Worm (Caenorhabditis elegans): Measurements from ENCODE around the gene ZC513.2.

ce11 chrV:8031121-8031520 is 23.1 kb upstream of the ZC513.2 start, which contains the start of gene vars-1:
- TF ChIP-seq nhr-76 (tag; optimal IDR thresholded peaks at IDR 0.05) (no peak), lir-3 (tag; optimal IDR thresholded peaks at IDR 0.05; ENCODE audit: poor library complexity) (no peak), elt-3 (tag; optimal IDR thresholded peaks at IDR 0.05) (no peak)

Measured in whole organism, L1 larva.